Worm (Caenorhabditis elegans) whole organism, young adult: ENCODE measurements around the gene flp-8.

Experiments used
- B0019.2 ChIP-seq: fragments of 200-800 bp; sonication (Bioruptor generic); conservative IDR thresholded peaks from 2 replicates; pipeline ENCODE4 v1.3.6; 2022; ENCODE audit warnings: missing genetic modification reagents, missing genetic modification characterization, missing compliant biosample characterization
- F39B2.1 ChIP-seq: fragments of 200-800 bp; sonication (Bioruptor generic); IDR thresholded peaks from 2 replicates; pipeline ENCODE4 v1.3.6; 2022; ENCODE audit warnings: missing genetic modification reagents, missing genetic modification characterization, missing compliant biosample characterization
- atf-7 ChIP-seq: sonication (generic microtip); optimal IDR thresholded peaks from 2 replicates; lab custom pipeline; 2017; ENCODE audit warnings: mild to moderate bottlenecking, missing genetic modification characterization, missing compliant biosample characterization
- madf-10 ChIP-seq: sonication (generic microtip); optimal IDR thresholded peaks from 2 replicates; lab custom pipeline; 2016; ENCODE audit warnings: mild to moderate bottlenecking, missing genetic modification characterization, missing compliant biosample characterization
- snpc-4 ChIP-seq, 5 experiments: fragments of 150-350 bp in 1 of 5; sonication (generic microtip) in 4 of 5; optimal IDR thresholded peaks; 2 replicates each; lab custom pipeline; 2014 to 2018; ENCODE audit warnings: missing genetic modification characterization in 5 of 5, missing biosample characterization in 3 of 5, antibody characterized with exemption in 2 of 5, mild to moderate bottlenecking in 2 of 5, missing compliant biosample characterization in 2 of 5, missing genotype in 2 of 5, moderate library complexity in 2 of 5, missing genetic modification reagents in 1 of 5
- unc-62 ChIP-seq: fragments of 150-350 bp; optimal IDR thresholded peaks from 2 replicates; lab custom pipeline; 2014; ENCODE audit warnings: missing biosample characterization, missing genetic modification reagents, missing genetic modification characterization

- TF ChIP-seq B0019.2 (GFP tag; lab: Robert Waterston, UW): no peak
- no peak for TF ChIP-seq madf-10 (tag; lab: Kevin White, UChicago)
- no peak for TF ChIP-seq unc-62 (GFP tag; lab: Kevin White, UChicago)
- TF ChIP-seq atf-7 (tag; lab: Kevin White, UChicago): no peak
- TF ChIP-seq F39B2.1 (GFP tag; lab: Robert Waterston, UW): no peak
- TF ChIP-seq snpc-4 (GFP tag; optimal IDR thresholded peaks at IDR 0.05; lab: Kevin White, UChicago): no peak
- TF ChIP-seq snpc-4 (tag; optimal IDR thresholded peaks at IDR 0.05; lab: Kevin White, UChicago): no peak
Measured at ce11 chrX:14845637-14846036, 35.6 kb upstream of the flp-8 start, which contains the start of gene egrh-1.
